Worm (Caenorhabditis elegans) whole organism, young adult: ENCODE data around the gene C06A8.6.

Source experiments
- Y53F4B.3 ChIP-seq: fragments of 200-800 bp; sonication (Bioruptor generic); IDR thresholded peaks from 2 replicates; pipeline ENCODE4 v1.3.6; 2022; ENCODE audit warnings: missing genetic modification reagents, missing genetic modification characterization, missing compliant biosample characterization
- bed-1 ChIP-seq: fragments of 200-800 bp; sonication (Bioruptor generic); IDR thresholded peaks from 2 replicates; pipeline ENCODE4 v1.3.6; 2022; ENCODE audit warnings: missing genetic modification reagents, missing genetic modification characterization, missing compliant biosample characterization
- egl-18 ChIP-seq: fragments of 200-800 bp; sonication (Bioruptor generic); IDR thresholded peaks from 2 replicates; pipeline ENCODE4 v1.3.6; 2022; ENCODE audit warnings: missing genetic modification reagents, missing genetic modification characterization, missing compliant biosample characterization
- hrde-1 ChIP-seq: sonication (generic microtip); optimal IDR thresholded peaks from 2 replicates; lab custom pipeline; 2016; ENCODE audit warnings: missing genetic modification characterization, mild to moderate bottlenecking, missing compliant biosample characterization, moderate library complexity, missing genotype, missing genetic modification reagents, borderline replicate concordance
- lsy-27 ChIP-seq: sonication (generic microtip); optimal IDR thresholded peaks from 2 replicates; lab custom pipeline; 2017; ENCODE audit warnings: missing genetic modification characterization, mild to moderate bottlenecking, missing compliant biosample characterization, antibody characterized with exemption, missing genotype, borderline replicate concordance; ENCODE audit not compliant: insufficient read depth
- unc-62 ChIP-seq: fragments of 150-350 bp; optimal IDR thresholded peaks from 2 replicates; lab custom pipeline; 2014; ENCODE audit warnings: missing biosample characterization, missing genetic modification reagents, missing genetic modification characterization

Gene C06A8.6

ce11 chrII:7819359-7819758 is 47.1 kb downstream of the C06A8.6 start:
- TF ChIP-seq hrde-1 (no peak), lsy-27 (tag; lab: Kevin White, UChicago) (no peak), bed-1 (no peak)

- no peak for TF ChIP-seq Y53F4B.3 (GFP tag; lab: Robert Waterston, UW)
- TF ChIP-seq unc-62 (GFP tag; lab: Kevin White, UChicago): no peak
- no peak for TF ChIP-seq egl-18 (GFP tag; lab: Robert Waterston, UW)
Measured at ce11 chrII:7822454-7822853, 50.2 kb downstream of the C06A8.6 start, which contains the start of gene irld-47. Gene irld-47, minus strand, starts transcription at chrII:7822554.
